Worm (Caenorhabditis elegans): ENCODE results near the gene W06G6.15.

- TF ChIP-seq pha-4 (tag; optimal IDR thresholded peaks at IDR 0.05) (no peak), chd-7 (tag; optimal IDR thresholded peaks at IDR 0.05) (peak; percentile 22), ztf-28 (GFP tag; IDR thresholded peaks at IDR 0.05) (no peak), mcd-1 (GFP tag; IDR thresholded peaks at IDR 0.05) (0 out of 2 replicates have a peak, but pooled peaks have one; percentile 15), zim-3 (tag; optimal IDR thresholded peaks at IDR 0.05) (no peak), ets-4 (GFP tag; optimal IDR thresholded peaks at IDR 0.05) (no peak), Y67H2A.10 (GFP tag; conservative IDR thresholded peaks at IDR 0.05) (no peak)
These were observed 14.0 kb upstream of the W06G6.15 start for ce11 chrV:16640366-16640765.
